Fruit fly (Drosophila melanogaster) whole organism, embryonic: ENCODE measurements around the gene Charon.

ENCODE experiments used
- Antp ChIP-seq: fragments of 200-800 bp; sonication (Bioruptor generic); optimal IDR thresholded peaks from 3 replicates; lab custom pipeline; 2016; ENCODE audit warnings: missing biosample characterization, missing genetic modification characterization
- Atf3 ChIP-seq: fragments of 200-800 bp; sonication (Bioruptor generic); optimal IDR thresholded peaks from 3 replicates; lab custom pipeline; 2016; ENCODE audit warnings: missing biosample characterization, missing genetic modification characterization
- BtbVII ChIP-seq: fragments of 200-800 bp; sonication (Bioruptor generic); optimal IDR thresholded peaks from 3 replicates; lab custom pipeline; 2017; ENCODE audit warnings: missing biosample characterization, mild to moderate bottlenecking, missing genetic modification characterization
- CG10209 ChIP-seq: fragments of 200-800 bp; sonication (Bioruptor generic); optimal IDR thresholded peaks from 3 replicates; lab custom pipeline; 2017; ENCODE audit warnings: missing biosample characterization, mild to moderate bottlenecking, missing genetic modification characterization, missing genetic modification reagents
- CG10274 ChIP-seq: fragments of 200-800 bp; sonication (Bioruptor generic); optimal IDR thresholded peaks from 3 replicates; lab custom pipeline; 2017; ENCODE audit warnings: missing biosample characterization, mild to moderate bottlenecking, missing genetic modification characterization
- CG10979 ChIP-seq: fragments of 200-800 bp; sonication (Bioruptor generic); optimal IDR thresholded peaks from 2 replicates; lab custom pipeline; 2018; ENCODE audit warnings: missing biosample characterization, mild to moderate bottlenecking, missing genetic modification characterization, moderate library complexity
- CG11093 ChIP-seq: fragments of 200-800 bp; sonication (Bioruptor generic); IDR thresholded peaks from 3 replicates; pipeline ENCODE4 v1.3.6; 2022; ENCODE audit warnings: missing biosample characterization, missing genetic modification characterization
- CG12391 ChIP-seq: fragments of 200-800 bp; sonication (Bioruptor generic); optimal IDR thresholded peaks from 3 replicates; lab custom pipeline; 2018; ENCODE audit warnings: missing biosample characterization, mild to moderate bottlenecking, missing genetic modification characterization, moderate library complexity
- CG13296 ChIP-seq: fragments of 200-800 bp; sonication (Bioruptor generic); optimal IDR thresholded peaks from 3 replicates; lab custom pipeline; 2018; ENCODE audit warnings: missing biosample characterization, mild to moderate bottlenecking, missing genetic modification characterization
- CG13775 ChIP-seq: fragments of 200-800 bp; sonication (Bioruptor generic); optimal IDR thresholded peaks from 3 replicates; lab custom pipeline; 2017; ENCODE audit warnings: missing biosample characterization, mild to moderate bottlenecking, missing genetic modification characterization
- CG17802 ChIP-seq: fragments of 200-800 bp; sonication (Bioruptor generic); optimal IDR thresholded peaks from 2 replicates; lab custom pipeline; 2018; ENCODE audit warnings: missing biosample characterization, mild to moderate bottlenecking, missing genetic modification characterization, moderate library complexity
- CG17829 ChIP-seq: fragments of 200-800 bp; optimal IDR thresholded peaks from 2 replicates; lab custom pipeline; 2019; ENCODE audit warnings: missing biosample characterization, mild to moderate bottlenecking, missing genetic modification characterization, moderate library complexity
- CG1792 ChIP-seq: fragments of 200-800 bp; sonication (Bioruptor generic); optimal IDR thresholded peaks from 2 replicates; lab custom pipeline; 2016; ENCODE audit warnings: missing biosample characterization, missing genetic modification characterization
- CG2202 ChIP-seq: fragments of 200-800 bp; sonication (Bioruptor generic); optimal IDR thresholded peaks from 2 replicates; lab custom pipeline; 2018; ENCODE audit warnings: missing biosample characterization, mild to moderate bottlenecking, missing genetic modification characterization
- CG32767 ChIP-seq: fragments of 200-800 bp; sonication (Bioruptor generic); IDR thresholded peaks from 2 replicates; pipeline ENCODE4 v1.3.6; 2022; ENCODE audit warnings: missing biosample characterization, missing genetic modification characterization
- CG3995 ChIP-seq: fragments of 200-800 bp; sonication (Bioruptor generic); optimal IDR thresholded peaks from 3 replicates; lab custom pipeline; 2016; ENCODE audit warnings: missing biosample characterization, missing genetic modification characterization
- CG4404 ChIP-seq: fragments of 200-800 bp; sonication (Bioruptor generic); IDR thresholded peaks from 2 replicates; pipeline ENCODE4 v1.3.6; 2022; ENCODE audit warnings: missing biosample characterization, missing genetic modification characterization
- CG4730 ChIP-seq: fragments of 200-800 bp; sonication (Bioruptor generic); IDR thresholded peaks from 2 replicates; pipeline ENCODE4 v1.3.6; 2022; ENCODE audit warnings: missing biosample characterization, missing genetic modification characterization
- CG6175 ChIP-seq: fragments of 200-800 bp; sonication (Bioruptor generic); IDR thresholded peaks from 3 replicates; pipeline ENCODE4 v1.3.6; 2022; ENCODE audit warnings: missing biosample characterization, missing genetic modification characterization
- CG7786 ChIP-seq: fragments of 200-800 bp; sonication (Bioruptor generic); optimal IDR thresholded peaks from 2 replicates; lab custom pipeline; 2016; ENCODE audit warnings: missing biosample characterization, missing genetic modification characterization
- CG8089 ChIP-seq: fragments of 200-800 bp; sonication (Bioruptor generic); optimal IDR thresholded peaks from 3 replicates; lab custom pipeline; 2016; ENCODE audit warnings: missing biosample characterization, missing genetic modification characterization
- CG8924 ChIP-seq: fragments of 200-800 bp; optimal IDR thresholded peaks from 3 replicates; lab custom pipeline; 2019; ENCODE audit warnings: missing biosample characterization, mild to moderate bottlenecking, missing genetic modification characterization, moderate library complexity
- CHES-1-like ChIP-seq: fragments of 200-800 bp; sonication (Bioruptor generic); optimal IDR thresholded peaks from 2 replicates; lab custom pipeline; 2016; ENCODE audit warnings: missing biosample characterization, missing genetic modification characterization
- CrebB ChIP-seq: fragments of 200-800 bp; sonication (Bioruptor generic); optimal IDR thresholded peaks from 3 replicates; lab custom pipeline; 2018; ENCODE audit warnings: missing biosample characterization, mild to moderate bottlenecking, missing genetic modification characterization
- E2f1 ChIP-seq: fragments of 200-800 bp; sonication (Bioruptor generic); IDR thresholded peaks from 2 replicates; pipeline ENCODE4 v1.3.6; 2022; ENCODE audit warnings: missing biosample characterization, missing genetic modification characterization
- Med ChIP-seq: fragments of 200-800 bp; sonication (Bioruptor generic); peaks from one replicate; lab custom pipeline; 2016; ENCODE audit warnings: missing biosample characterization, missing genetic modification characterization, mild to moderate bottlenecking, inconsistent platforms, moderate library complexity
- NfI ChIP-seq: fragments of 200-800 bp; sonication (Bioruptor generic); optimal IDR thresholded peaks from 3 replicates; lab custom pipeline; 2018; ENCODE audit warnings: missing biosample characterization, mild to moderate bottlenecking, missing genetic modification characterization, moderate library complexity
- Poxn ChIP-seq: fragments of 200-800 bp; sonication (Bioruptor generic); IDR thresholded peaks from 2 replicates; pipeline ENCODE4 v1.3.6; 2022; ENCODE audit warnings: missing biosample characterization, missing genetic modification characterization
- Side ChIP-seq: fragments of 200-800 bp; sonication (Bioruptor generic); optimal IDR thresholded peaks from 2 replicates; lab custom pipeline; 2016; ENCODE audit warnings: missing biosample characterization, missing genetic modification characterization
- Trl ChIP-seq, 3 experiments: fragments of >200 bp in 2 of 3; fragments of 200-800 bp in 1 of 3; sonication (Bioruptor generic) in 1 of 3; optimal IDR thresholded peaks; 2 replicates in 1 of 3; 3 replicates in 2 of 3; lab custom pipeline; 2016 to 2017; ENCODE audit warnings: missing biosample characterization in 1 of 3, missing genetic modification characterization in 1 of 3
- bab2 ChIP-seq: fragments of 200-800 bp; sonication (Bioruptor generic); optimal IDR thresholded peaks from 2 replicates; lab custom pipeline; 2016; ENCODE audit warnings: missing biosample characterization, missing genetic modification characterization
- btn ChIP-seq: fragments of 200-800 bp; sonication (Bioruptor generic); optimal IDR thresholded peaks from 2 replicates; lab custom pipeline; 2016; ENCODE audit warnings: missing biosample characterization, missing genetic modification characterization
- chif ChIP-seq, 2 experiments: fragments of 200-800 bp; sonication (Bioruptor generic); optimal IDR thresholded peaks; 3 replicates each; lab custom pipeline; 2016; ENCODE audit warnings: missing biosample characterization in 2 of 2, missing genetic modification characterization in 2 of 2
- corto ChIP-seq: fragments of 200-800 bp; sonication (Bioruptor generic); optimal IDR thresholded peaks from 2 replicates; lab custom pipeline; 2016; ENCODE audit warnings: missing biosample characterization, mild to moderate bottlenecking, missing genetic modification characterization, moderate library complexity
- gro ChIP-seq: fragments of 200-800 bp; sonication (Bioruptor generic); optimal IDR thresholded peaks from 2 replicates; lab custom pipeline; 2016; ENCODE audit warnings: missing biosample characterization, missing genetic modification characterization
- h ChIP-seq: fragments of >200 bp; optimal IDR thresholded peaks from 2 replicates; lab custom pipeline; 2017
- insv ChIP-seq, 2 experiments: fragments of 200-800 bp; sonication (Bioruptor generic); optimal IDR thresholded peaks; 3 replicates each; lab custom pipeline; 2016 to 2018; ENCODE audit warnings: missing biosample characterization in 2 of 2, missing genetic modification characterization in 2 of 2
- nom ChIP-seq: fragments of 200-800 bp; sonication (Bioruptor generic); optimal IDR thresholded peaks from 2 replicates; lab custom pipeline; 2017; ENCODE audit warnings: missing biosample characterization, missing genetic modification characterization, mild to moderate bottlenecking, moderate library complexity, missing genetic modification reagents
- pum ChIP-seq: fragments of 200-800 bp; sonication (Bioruptor generic); optimal IDR thresholded peaks from 2 replicates; lab custom pipeline; 2016; ENCODE audit warnings: missing biosample characterization, missing genetic modification characterization
- pzg ChIP-seq: fragments of 200-800 bp; sonication (Bioruptor generic); optimal IDR thresholded peaks from 3 replicates; lab custom pipeline; 2018; ENCODE audit warnings: missing biosample characterization, mild to moderate bottlenecking, missing genetic modification characterization, moderate library complexity
- salm ChIP-seq: fragments of 200-800 bp; sonication (Bioruptor generic); optimal IDR thresholded peaks from 2 replicates; lab custom pipeline; 2018; ENCODE audit warnings: missing biosample characterization, mild to moderate bottlenecking, missing genetic modification characterization
- sens-2 ChIP-seq: fragments of 200-800 bp; sonication (Bioruptor generic); IDR thresholded peaks from 2 replicates; pipeline ENCODE4 v1.3.6; 2022; ENCODE audit warnings: missing biosample characterization, missing genetic modification characterization
- slp2 ChIP-seq: fragments of 200-800 bp; sonication (Bioruptor generic); optimal IDR thresholded peaks from 2 replicates; lab custom pipeline; 2016; ENCODE audit warnings: missing biosample characterization, missing genetic modification characterization
- sob ChIP-seq: fragments of 200-800 bp; sonication (Bioruptor generic); IDR thresholded peaks from 2 replicates; pipeline ENCODE4 v1.3.6; 2022; ENCODE audit warnings: missing biosample characterization, missing genetic modification characterization
- stc ChIP-seq: fragments of 200-800 bp; sonication (Bioruptor generic); IDR thresholded peaks from 2 replicates; pipeline ENCODE4 v1.3.6; 2022; ENCODE audit warnings: missing biosample characterization, missing genetic modification characterization
- tgo ChIP-seq: fragments of 200-800 bp; sonication (Bioruptor generic); IDR thresholded peaks from 3 replicates; pipeline ENCODE4 v1.3.6; 2022; ENCODE audit warnings: missing biosample characterization, missing genetic modification characterization
- tll ChIP-seq, 2 experiments: fragments of 200-800 bp in 1 of 2; fragments of >200 bp in 1 of 2; sonication (Bioruptor generic) in 1 of 2; optimal IDR thresholded peaks; 2 replicates each; lab custom pipeline; 2017 to 2019; ENCODE audit warnings: missing biosample characterization in 2 of 2, missing genetic modification characterization in 2 of 2, mild to moderate bottlenecking in 1 of 2, moderate library complexity in 1 of 2
- wor ChIP-seq: fragments of 200-800 bp; sonication (Bioruptor generic); IDR thresholded peaks from 2 replicates; pipeline ENCODE4 v1.3.6; 2022; ENCODE audit warnings: missing biosample characterization, missing genetic modification characterization

The Charon gene

DNA sequence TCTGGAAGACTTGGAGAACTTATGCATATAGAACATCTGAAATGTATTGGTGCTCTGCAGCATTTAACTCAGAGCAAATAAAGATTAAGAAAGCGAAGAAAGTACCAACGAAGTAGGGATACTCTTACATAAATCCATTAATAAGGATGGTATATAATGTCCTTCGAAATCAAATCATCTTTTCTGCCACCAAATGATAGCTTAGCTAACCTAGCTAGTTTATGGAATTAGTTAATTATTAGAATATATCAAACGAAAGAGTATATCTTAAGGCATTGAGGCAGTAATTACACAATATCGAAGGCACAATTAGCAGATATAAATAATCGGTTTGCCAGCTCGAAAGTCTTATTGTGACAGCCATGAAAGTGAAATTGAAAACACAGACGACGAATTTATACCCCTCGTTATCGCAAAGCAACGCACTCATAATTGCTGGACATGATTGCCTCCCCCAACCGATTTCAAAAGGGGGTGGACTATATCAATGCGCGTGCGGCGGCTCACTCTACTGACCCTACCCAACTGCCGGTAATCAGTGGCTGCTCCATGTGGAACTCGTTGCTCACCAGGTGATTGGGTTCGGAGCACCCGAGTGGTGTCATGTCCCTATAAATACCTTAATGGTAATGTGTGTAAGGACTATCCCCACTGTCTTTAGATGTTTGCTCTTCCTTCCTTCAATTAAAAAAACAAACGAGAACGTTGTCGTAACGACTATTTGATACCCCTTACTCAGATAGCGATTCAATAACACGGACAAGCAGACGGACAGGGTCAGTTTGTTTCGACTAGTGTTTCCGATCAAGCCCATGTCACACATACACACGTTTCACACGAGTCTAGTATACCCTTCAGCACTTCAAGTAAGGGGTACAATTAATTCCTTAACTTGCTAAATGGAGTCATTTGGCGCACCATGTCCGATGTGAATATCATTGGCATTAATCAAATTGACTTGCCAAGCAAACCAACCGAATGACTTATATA, 27.9 kb downstream of the Charon start (continued):
- TF ChIP-seq chif (GFP tag; optimal IDR thresholded peaks at IDR 0.05; lab: Kevin White, UChicago) (peak; percentile 30 to 40), CG8924 (tag; lab: Kevin White, UChicago) (peak; percentile 58), bab2 (GFP tag; lab: Kevin White, UChicago) (peak; percentile 36), stc (GFP tag; lab: Robert Waterston, UW) (peak; percentile 23; the same call in 1 of the 2 replicates), CG17802 (tag; lab: Kevin White, UChicago) (peak; percentile 7), CHES-1-like (peak; percentile 21), CG4404 (GFP tag; lab: Robert Waterston, UW) (0 out of 2 replicates have a peak, but pooled peaks have one; percentile 27), CG7786 (GFP tag; lab: Kevin White, UChicago) (peak; percentile 30), tll (GFP tag; optimal IDR thresholded peaks at IDR 0.05; lab: Kevin White, UChicago) (no peak), insv (GFP tag; optimal IDR thresholded peaks at IDR 0.05; lab: Kevin White, UChicago) (no peak), Poxn (GFP tag; lab: Robert Waterston, UW) (no peak), Antp (GFP tag; lab: Kevin White, UChicago) (peak; percentile 28), CG13775 (GFP tag; lab: Kevin White, UChicago) (no peak), BtbVII (peak; percentile 42), CG1792 (GFP tag; lab: Kevin White, UChicago) (no peak), CG6175 (GFP tag; lab: Robert Waterston, UW) (no peak), pzg (no peak), NfI (peak; percentile 0), Med (GFP tag; lab: Kevin White, UChicago) (peak; percentile 87), CG10979 (tag; lab: Kevin White, UChicago) (peak; percentile 64), CG32767 (GFP tag; lab: Robert Waterston, UW) (0 out of 2 replicates have a peak, but pooled peaks have one; percentile 40), nom (GFP tag; lab: Kevin White, UChicago) (no peak), gro (GFP tag; lab: Kevin White, UChicago) (peak; percentile 38), corto (GFP tag; lab: Kevin White, UChicago) (peak; percentile 81), CG13296 (GFP tag; lab: Kevin White, UChicago) (peak; percentile 42), salm (tag; lab: Kevin White, UChicago) (peak; percentile 23), CG2202 (peak; percentile 51), Side (no peak), CG11093 (no peak), h (lab: Kevin White, UChicago) (no peak), slp2 (GFP tag; lab: Kevin White, UChicago) (no peak), Trl (optimal IDR thresholded peaks at IDR 0.05; lab: Kevin White, UChicago) (no peak), Trl (GFP tag; optimal IDR thresholded peaks at IDR 0.05; lab: Kevin White, UChicago) (no peak), CG3995 (GFP tag; lab: Kevin White, UChicago) (no peak), pum (GFP tag; lab: Kevin White, UChicago) (peak; percentile 10), sob (GFP tag; lab: Robert Waterston, UW) (no peak), CG4730 (GFP tag; lab: Robert Waterston, UW) (0 out of 2 replicates have a peak, but pooled peaks have one; percentile 10), CG17829 (tag; lab: Kevin White, UChicago) (peak; percentile 57), tgo (GFP tag; lab: Robert Waterston, UW) (peak; percentile 49; the same call in 2 of the 3 replicates), sens-2 (peak; percentile 26; the same call in 1 of the 2 replicates), CrebB (tag; lab: Kevin White, UChicago) (peak; percentile 1), CG10209 (GFP tag; lab: Kevin White, UChicago) (peak; percentile 28), CG8089 (no peak), Atf3 (GFP tag; lab: Kevin White, UChicago) (no peak), E2f1 (GFP tag; lab: Robert Waterston, UW) (no peak; the same call in 1 of the 2 replicates), CG12391 (tag; lab: Kevin White, UChicago) (peak; percentile 70), CG10274 (GFP tag; lab: Kevin White, UChicago) (peak; percentile 28), wor (GFP tag; lab: Robert Waterston, UW) (no peak), btn (GFP tag; lab: Kevin White, UChicago) (no peak)
